Fruit fly (Drosophila melanogaster): ENCODE results near the gene Tm2.

DNA sequence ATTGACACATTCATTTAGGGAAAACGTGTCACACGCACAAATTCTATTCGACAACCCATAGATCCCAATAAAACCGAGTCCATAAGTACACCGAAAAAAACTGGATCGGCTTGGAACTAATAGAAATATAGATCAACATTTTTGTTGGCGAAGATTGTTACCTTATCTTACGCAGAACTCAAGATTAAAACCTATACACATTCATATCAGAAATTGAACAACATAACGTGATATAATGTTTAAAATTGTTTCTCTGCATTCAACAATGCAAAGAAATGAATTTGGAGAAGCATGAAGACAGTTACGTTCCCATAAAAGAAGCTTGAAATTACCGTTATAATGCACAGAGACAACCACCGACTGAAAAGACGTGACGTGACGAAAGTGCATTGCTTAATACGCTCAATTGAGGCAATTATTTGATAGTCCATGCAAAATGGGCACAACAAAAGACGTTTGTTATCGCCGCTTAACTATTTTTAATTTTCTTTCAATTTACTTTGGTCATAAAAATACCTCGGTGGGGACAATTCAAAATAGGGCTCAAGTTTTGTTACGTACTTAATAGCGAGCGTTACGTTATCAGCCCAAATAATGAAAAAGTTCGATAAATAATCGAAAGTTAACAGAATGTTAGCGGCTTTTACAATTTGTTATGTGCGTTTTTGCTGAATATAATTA lies 30.2 kb downstream of the Tm2 start, which contains the start of gene SerRS-m:
- TF ChIP-seq CG10979 (tag; optimal IDR thresholded peaks at IDR 0.05), result peak; percentile 31
- TF ChIP-seq Mad (GFP tag; optimal IDR thresholded peaks at IDR 0.05), result no peak
- 0 out of 3 replicates have a peak, but pooled peaks have one; percentile 6 for TF ChIP-seq CG7357 (GFP tag; IDR thresholded peaks at IDR 0.05)
- TF ChIP-seq chif (GFP tag; optimal IDR thresholded peaks at IDR 0.05), result no peak
- TF ChIP-seq CG2199 (GFP tag; IDR thresholded peaks at IDR 0.05), result no peak
- TF ChIP-seq bigmax (GFP tag; optimal IDR thresholded peaks at IDR 0.05), result no peak
- no peak for TF ChIP-seq cas (GFP tag; IDR thresholded peaks at IDR 0.05)
- peak in 1 of 3 experiments; percentile 9 for TF ChIP-seq lola (GFP tag; optimal IDR thresholded peaks at IDR 0.05)
- TF ChIP-seq Gug (GFP tag; IDR thresholded peaks at IDR 0.05), result no peak
- TF ChIP-seq CG10147 (GFP tag; optimal IDR thresholded peaks at IDR 0.05), result no peak
- no peak for TF ChIP-seq psq (GFP tag; optimal IDR thresholded peaks at IDR 0.05)
- TF ChIP-seq Dbx (GFP tag; IDR thresholded peaks at IDR 0.05), result no peak
